Worm (Caenorhabditis elegans) whole organism, L3 larva: Measurements from ENCODE around the gene cids-1.

ENCODE experiments used
- R02D3.7 ChIP-seq: fragments of 150-350 bp; optimal IDR thresholded peaks from 2 replicates; lab custom pipeline; 2014; ENCODE audit warnings: missing biosample characterization, missing genetic modification characterization
- ZK546.5 ChIP-seq: sonication (generic microtip); optimal IDR thresholded peaks from 2 replicates; lab custom pipeline; 2017; ENCODE audit warnings: missing biosample characterization, missing genetic modification characterization
- ceh-28 ChIP-seq: fragments of 150-350 bp; optimal IDR thresholded peaks from 2 replicates; lab custom pipeline; 2014; ENCODE audit warnings: missing biosample characterization, missing genetic modification reagents, missing genetic modification characterization
- ceh-82 ChIP-seq: fragments of 150-350 bp; optimal IDR thresholded peaks from 2 replicates; lab custom pipeline; 2014; ENCODE audit warnings: missing biosample characterization, missing genetic modification characterization
- ceh-9 ChIP-seq: sonication (generic microtip); optimal IDR thresholded peaks from 2 replicates; lab custom pipeline; 2018; ENCODE audit warnings: missing biosample characterization, missing genetic modification characterization
- daf-12 ChIP-seq: fragments of 150-350 bp; optimal IDR thresholded peaks from 2 replicates; lab custom pipeline; 2014; ENCODE audit warnings: missing biosample characterization, missing genetic modification reagents, missing genetic modification characterization
- egl-5 ChIP-seq: fragments of 150-350 bp; optimal IDR thresholded peaks from 2 replicates; lab custom pipeline; 2017; ENCODE audit warnings: missing biosample characterization, missing genetic modification reagents, missing genetic modification characterization, inconsistent platforms
- elt-1 ChIP-seq: fragments of 150-350 bp; optimal IDR thresholded peaks from 2 replicates; lab custom pipeline; 2014; ENCODE audit warnings: missing biosample characterization, missing genetic modification characterization
- elt-2 ChIP-seq: sonication (generic microtip); optimal IDR thresholded peaks from 2 replicates; lab custom pipeline; 2016; ENCODE audit warnings: missing genetic modification reagents, mild to moderate bottlenecking, missing genetic modification characterization, missing compliant biosample characterization
- eor-1 ChIP-seq, 2 experiments: fragments of 150-350 bp; optimal IDR thresholded peaks; 2 replicates each; lab custom pipeline; 2014 to 2018; ENCODE audit warnings: missing biosample characterization in 2 of 2, missing genetic modification characterization in 2 of 2
- fkh-2 ChIP-seq: fragments of 150-350 bp; optimal IDR thresholded peaks from 2 replicates; lab custom pipeline; 2014; ENCODE audit warnings: missing biosample characterization, missing genetic modification reagents, missing genetic modification characterization
- jun-1 ChIP-seq: fragments of 150-350 bp; optimal IDR thresholded peaks from 2 replicates; lab custom pipeline; 2014; ENCODE audit warnings: missing biosample characterization, missing genetic modification reagents, missing genetic modification characterization
- lin-39 ChIP-seq: fragments of 150-350 bp; optimal IDR thresholded peaks from 2 replicates; lab custom pipeline; 2018; ENCODE audit warnings: missing biosample characterization, missing genetic modification reagents, missing genetic modification characterization
- lsy-12 ChIP-seq: sonication (generic microtip); optimal IDR thresholded peaks from 2 replicates; lab custom pipeline; 2016; ENCODE audit warnings: mild to moderate bottlenecking, missing genetic modification characterization, missing compliant biosample characterization
- mdl-1 ChIP-seq: fragments of 150-350 bp; optimal IDR thresholded peaks from 2 replicates; lab custom pipeline; 2014; ENCODE audit warnings: missing biosample characterization, missing genetic modification characterization
- mml-1 ChIP-seq: fragments of 150-350 bp; sonication (generic microtip); optimal IDR thresholded peaks from 3 replicates; lab custom pipeline; 2014; ENCODE audit warnings: missing biosample characterization, missing genetic modification characterization
- nfya-1 ChIP-seq: sonication (generic microtip); optimal IDR thresholded peaks from 2 replicates; lab custom pipeline; 2017; ENCODE audit warnings: missing genetic modification characterization, mild to moderate bottlenecking, missing compliant biosample characterization, antibody characterized with exemption, moderate library complexity; ENCODE audit not compliant: insufficient read depth
- nhr-11 ChIP-seq: fragments of 150-350 bp; optimal IDR thresholded peaks from 2 replicates; lab custom pipeline; 2014; ENCODE audit warnings: missing biosample characterization, missing genetic modification characterization
- nhr-12 ChIP-seq: fragments of 150-350 bp; optimal IDR thresholded peaks from 2 replicates; lab custom pipeline; 2014; ENCODE audit warnings: missing biosample characterization, missing genetic modification characterization
- nhr-23 ChIP-seq: fragments of 150-350 bp; optimal IDR thresholded peaks from 2 replicates; lab custom pipeline; 2014; ENCODE audit warnings: missing biosample characterization, missing genetic modification reagents, missing genetic modification characterization
- nhr-25 ChIP-seq: sonication (generic microtip); optimal IDR thresholded peaks from 2 replicates; lab custom pipeline; 2017; ENCODE audit warnings: missing biosample characterization, missing genetic modification characterization
- nhr-43 ChIP-seq: sonication (generic microtip); optimal IDR thresholded peaks from 2 replicates; lab custom pipeline; 2016; ENCODE audit warnings: mild to moderate bottlenecking, missing genetic modification characterization, missing compliant biosample characterization; ENCODE audit not compliant: poor library complexity, severe bottlenecking
- nhr-67 ChIP-seq: fragments of 150-350 bp; optimal IDR thresholded peaks from 2 replicates; lab custom pipeline; 2014; ENCODE audit warnings: missing biosample characterization, missing genetic modification characterization
- nhr-76 ChIP-seq: fragments of 150-350 bp; sonication (generic microtip); optimal IDR thresholded peaks from 5 replicates; lab custom pipeline; 2014; ENCODE audit warnings: missing biosample characterization, missing genetic modification characterization
- pha-4 ChIP-seq: fragments of 150-350 bp; optimal IDR thresholded peaks from 2 replicates; lab custom pipeline; 2014; ENCODE audit warnings: missing biosample characterization, missing genetic modification reagents, missing genetic modification characterization
- pqm-1 ChIP-seq: fragments of 150-350 bp; optimal IDR thresholded peaks from 2 replicates; lab custom pipeline; 2017; ENCODE audit warnings: missing biosample characterization, missing genetic modification characterization, inconsistent platforms
- sea-2 ChIP-seq: fragments of 150-350 bp; sonication (generic microtip); optimal IDR thresholded peaks from 4 replicates; lab custom pipeline; 2014; ENCODE audit warnings: missing biosample characterization, missing genetic modification reagents, missing genetic modification characterization
- skn-1 ChIP-seq: fragments of 150-350 bp; optimal IDR thresholded peaks from 2 replicates; lab custom pipeline; 2014; ENCODE audit warnings: missing biosample characterization, missing genetic modification characterization
- snpc-4 ChIP-seq: fragments of 150-350 bp; optimal IDR thresholded peaks from 2 replicates; lab custom pipeline; 2014; ENCODE audit warnings: missing biosample characterization, missing genetic modification characterization
- unc-39 ChIP-seq: sonication (generic microtip); optimal IDR thresholded peaks from 4 replicates; lab custom pipeline; 2017; ENCODE audit warnings: missing biosample characterization, missing genetic modification characterization
- ztf-11 ChIP-seq: fragments of 150-350 bp; optimal IDR thresholded peaks from 2 replicates; lab custom pipeline; 2014; ENCODE audit warnings: missing biosample characterization, missing genetic modification characterization
- ztf-4 ChIP-seq: fragments of 150-350 bp; optimal IDR thresholded peaks from 2 replicates; lab custom pipeline; 2014; ENCODE audit warnings: missing biosample characterization, missing genetic modification characterization

Gene cids-1

ce11 chrIII:8228916-8229315 lies 15.3 kb upstream of the cids-1 start:
- TF ChIP-seq ceh-82 (tag; lab: Kevin White, UChicago) (no peak), nhr-25 (tag; lab: Kevin White, UChicago) (peak; percentile 48), nhr-23 (peak; percentile 2), egl-5 (tag; lab: Kevin White, UChicago) (peak; percentile 25)
- TF ChIP-seq, all 47 proteins: peak for 3

ce11 chrIII:8229480-8229879 lies 14.8 kb upstream of the cids-1 start:
- TF ChIP-seq ceh-82 (tag; lab: Kevin White, UChicago) (no peak), R02D3.7 (tag; lab: Kevin White, UChicago) (no peak), lsy-12 (tag; lab: Kevin White, UChicago) (no peak), nhr-11 (peak; percentile 32), nfya-1 (peak; percentile 12), ceh-9 (tag; lab: Kevin White, UChicago) (no peak), lin-39 (tag; lab: Kevin White, UChicago) (no peak), sea-2 (GFP tag; lab: Kevin White, UChicago) (no peak)

- TF ChIP-seq nfya-1 (no peak), ztf-11 (no peak), elt-2 (tag; lab: Kevin White, UChicago) (no peak), nhr-23 (peak; percentile 29), pha-4 (tag; lab: Kevin White, UChicago) (peak; percentile 28), skn-1 (tag; lab: Kevin White, UChicago) (no peak), mml-1 (tag; lab: Kevin White, UChicago) (no peak), lin-39 (tag; lab: Kevin White, UChicago) (no peak)
These were observed 11.6 kb upstream of the cids-1 start, which contains the start of gene henn-1 for ce11 chrIII:8232634-8233033. Gene henn-1 (plus strand): TSS chrIII:8232651.

- no peak for TF ChIP-seq jun-1 (tag; lab: Kevin White, UChicago)
- no peak for TF ChIP-seq lin-39 (tag; lab: Kevin White, UChicago)
- TF ChIP-seq nhr-23, result peak; percentile 4
These were observed 8.9 kb upstream of the cids-1 start, which contains the start of gene C02F5.14 for ce11 chrIII:8235358-8235757. Gene C02F5.14 (minus strand): TSS chrIII:8235514.

- no peak for TF ChIP-seq lsy-12 (tag; lab: Kevin White, UChicago)
- no peak for TF ChIP-seq nfya-1
- no peak for TF ChIP-seq nhr-76 (tag; lab: Kevin White, UChicago)
- TF ChIP-seq nhr-25 (tag; lab: Kevin White, UChicago), result no peak
- no peak for TF ChIP-seq elt-1
- no peak for TF ChIP-seq ZK546.5
- no peak for TF ChIP-seq pha-4 (tag; lab: Kevin White, UChicago)
- no peak for TF ChIP-seq unc-39 (tag; lab: Kevin White, UChicago)
- TF ChIP-seq ztf-4 (tag; lab: Kevin White, UChicago), result no peak
- no peak for TF ChIP-seq pqm-1 (tag; lab: Kevin White, UChicago)
- no peak for TF ChIP-seq jun-1 (tag; lab: Kevin White, UChicago)
- TF ChIP-seq R02D3.7 (tag; lab: Kevin White, UChicago), result no peak
- no peak for TF ChIP-seq lin-39 (tag; lab: Kevin White, UChicago)
- no peak for TF ChIP-seq ztf-11
- TF ChIP-seq snpc-4 (tag; lab: Kevin White, UChicago), result no peak
- TF ChIP-seq nhr-43 (tag; lab: Kevin White, UChicago), result no peak
- TF ChIP-seq mdl-1 (tag; lab: Kevin White, UChicago), result no peak
- TF ChIP-seq fkh-2 (tag; lab: Kevin White, UChicago), result no peak
These were observed 8.4 kb upstream of the cids-1 start, which contains the start of gene C02F5.5 for ce11 chrIII:8235880-8236279. Gene C02F5.5 (plus strand): TSS chrIII:8236180.

ce11 chrIII:8237827-8238226 lies 6.4 kb upstream of the cids-1 start, which contains the start of gene tsp-2:
Gene tsp-2 (minus strand): TSS chrIII:8237935.
- TF ChIP-seq nhr-25 (tag; lab: Kevin White, UChicago), result no peak
- no peak for TF ChIP-seq ZK546.5
- TF ChIP-seq ceh-9 (tag; lab: Kevin White, UChicago), result no peak
- TF ChIP-seq pha-4 (tag; lab: Kevin White, UChicago), result peak; percentile 69
- TF ChIP-seq daf-12 (tag; lab: Kevin White, UChicago), result no peak
- TF ChIP-seq nfya-1, result no peak
- no peak for TF ChIP-seq nhr-12
- no peak for TF ChIP-seq ceh-82 (tag; lab: Kevin White, UChicago)
- peak; percentile 49 for TF ChIP-seq jun-1 (tag; lab: Kevin White, UChicago)
- peak; percentile 86 for TF ChIP-seq elt-2 (tag; lab: Kevin White, UChicago)
- TF ChIP-seq ceh-28, result no peak
- TF ChIP-seq nhr-67 (tag; lab: Kevin White, UChicago), result no peak
- TF ChIP-seq eor-1 (tag; optimal IDR thresholded peaks at IDR 0.05; lab: Kevin White, UChicago), result no peak
- TF ChIP-seq pqm-1 (tag; lab: Kevin White, UChicago), result peak; percentile 86
- no peak for TF ChIP-seq mml-1 (tag; lab: Kevin White, UChicago)
